Fruit fly (Drosophila melanogaster): ENCODE data around the gene CG34273.

The CG34273 gene

dm6 chr3R:14478438-14479033 is 38.3 kb upstream of the CG34273 start (continued):
- no peak; the same call in 2 of the 3 replicates for TF ChIP-seq ken (GFP tag; IDR thresholded peaks at IDR 0.05)
- TF ChIP-seq CG16779 (GFP tag; IDR thresholded peaks at IDR 0.05): no peak
- peak; percentile 72 for TF ChIP-seq Adf1 (GFP tag; IDR thresholded peaks at IDR 0.05)
- TF ChIP-seq CG31441 (GFP tag; IDR thresholded peaks at IDR 0.05): peak; percentile 90
- TF ChIP-seq hth (optimal IDR thresholded peaks at IDR 0.05): no peak
- peak; percentile 84 for TF ChIP-seq dmrt99B (tag; optimal IDR thresholded peaks at IDR 0.05)
- peak; percentile 34 for TF ChIP-seq exex (tag; optimal IDR thresholded peaks at IDR 0.05)
- TF ChIP-seq CG3847 (GFP tag; IDR thresholded peaks at IDR 0.05): peak; percentile 69
- TF ChIP-seq CG6854 (GFP tag; optimal IDR thresholded peaks at IDR 0.05): peak; percentile 50
- TF ChIP-seq E2f2 (GFP tag; IDR thresholded peaks at IDR 0.05): peak; percentile 61; the same call in 1 of the 2 replicates
- peak; percentile 72 for TF ChIP-seq esg (GFP tag; conservative IDR thresholded peaks at IDR 0.05)
- TF ChIP-seq fd64A (GFP tag; optimal IDR thresholded peaks at IDR 0.05): no peak
- TF ChIP-seq bigmax (GFP tag; optimal IDR thresholded peaks at IDR 0.05): no peak
- TF ChIP-seq CG7745 (tag; optimal IDR thresholded peaks at IDR 0.05): no peak
- TF ChIP-seq CG10654 (GFP tag; optimal IDR thresholded peaks at IDR 0.05): peak; percentile 69
- TF ChIP-seq Dbx (GFP tag; IDR thresholded peaks at IDR 0.05): peak; percentile 62; the same call in 2 of the 3 replicates
- no peak for TF ChIP-seq CG34224 (GFP tag; IDR thresholded peaks at IDR 0.05; ENCODE audit: partially characterized antibody)
- TF ChIP-seq Myb (GFP tag; optimal IDR thresholded peaks at IDR 0.05): no peak
- TF ChIP-seq jing (GFP tag; optimal IDR thresholded peaks at IDR 0.05): no peak
- peak; percentile 29; the same call in 1 of the 3 replicates for TF ChIP-seq CG14050 (GFP tag; IDR thresholded peaks at IDR 0.05)
- TF ChIP-seq CG3407 (GFP tag; optimal IDR thresholded peaks at IDR 0.05): peak; percentile 60
- no peak for TF ChIP-seq CG1832 (GFP tag; optimal IDR thresholded peaks at IDR 0.05)
- TF ChIP-seq sima (GFP tag; optimal IDR thresholded peaks at IDR 0.05): no peak
- no peak for TF ChIP-seq CG4282 (GFP tag; optimal IDR thresholded peaks at IDR 0.05)
- TF ChIP-seq MTF-1 (GFP tag; optimal IDR thresholded peaks at IDR 0.05; ENCODE audit: borderline replicate concordance): no peak
- peak; percentile 78 for TF ChIP-seq cwo (GFP tag; optimal IDR thresholded peaks at IDR 0.05)
- peak; percentile 62 for TF ChIP-seq Asciz (GFP tag; optimal IDR thresholded peaks at IDR 0.05)
- TF ChIP-seq danr (GFP tag; IDR thresholded peaks at IDR 0.05): no peak
- no peak for TF ChIP-seq CG15073 (GFP tag; optimal IDR thresholded peaks at IDR 0.05)
- TF ChIP-seq lbe (GFP tag; optimal IDR thresholded peaks at IDR 0.05): no peak
- peak; percentile 16 for TF ChIP-seq CG16863 (GFP tag; optimal IDR thresholded peaks at IDR 0.05)
- TF ChIP-seq zfh1 (GFP tag; IDR thresholded peaks at IDR 0.05): peak; percentile 67
- no peak for TF ChIP-seq Scr (GFP tag; IDR thresholded peaks at IDR 0.05; ENCODE audit: partially characterized antibody)
- TF ChIP-seq ac (GFP tag; optimal IDR thresholded peaks at IDR 0.05): no peak
- TF ChIP-seq CHES-1-like (GFP tag; optimal IDR thresholded peaks at IDR 0.05): no peak
- TF ChIP-seq CG17186 (GFP tag; optimal IDR thresholded peaks at IDR 0.05): no peak
- TF ChIP-seq CG7271 (tag; optimal IDR thresholded peaks at IDR 0.05): no peak
- TF ChIP-seq inv (GFP tag; IDR thresholded peaks at IDR 0.05; ENCODE audit: partially characterized antibody): no peak
- TF ChIP-seq CG34422 (GFP tag; IDR thresholded peaks at IDR 0.05): peak; percentile 85
- TF ChIP-seq CG15601 (tag; optimal IDR thresholded peaks at IDR 0.05): peak; percentile 88
- TF ChIP-seq NC2α (GFP tag; optimal IDR thresholded peaks at IDR 0.05): no peak
- TF ChIP-seq CG18011 (GFP tag; optimal IDR thresholded peaks at IDR 0.05): peak; percentile 20
- peak; percentile 91 for TF ChIP-seq chinmo (GFP tag; IDR thresholded peaks at IDR 0.05; ENCODE audit: partially characterized antibody)
- TF ChIP-seq Mad (GFP tag; optimal IDR thresholded peaks at IDR 0.05): no peak
- TF ChIP-seq crc (GFP tag; optimal IDR thresholded peaks at IDR 0.05): no peak
- TF ChIP-seq hkb (optimal IDR thresholded peaks at IDR 0.05): no peak
- TF ChIP-seq hkb (GFP tag; IDR thresholded peaks at IDR 0.05): peak; percentile 76
- peak; percentile 89 for TF ChIP-seq slbo (GFP tag; IDR thresholded peaks at IDR 0.05)
- peak; percentile 75 for TF ChIP-seq HLH3B (GFP tag; IDR thresholded peaks at IDR 0.05)
- TF ChIP-seq CG4328 (GFP tag; optimal IDR thresholded peaks at IDR 0.05): peak; percentile 20
- peak; percentile 73 for TF ChIP-seq sd (tag; optimal IDR thresholded peaks at IDR 0.05)
